Worm (Caenorhabditis elegans) whole organism, L1 larva: Measurements from ENCODE around the gene cutl-28.

ENCODE experiments used
- C16A3.4 ChIP-seq: fragments of 150-350 bp; optimal IDR thresholded peaks from 2 replicates; lab custom pipeline; 2014; ENCODE audit warnings: missing biosample characterization, missing genetic modification characterization
- C34B4.2 ChIP-seq: sonication (generic microtip); optimal IDR thresholded peaks from 2 replicates; lab custom pipeline; 2017; ENCODE audit warnings: mild to moderate bottlenecking, missing genetic modification characterization, missing compliant biosample characterization
- F16B12.6 ChIP-seq: fragments of 150-350 bp; optimal IDR thresholded peaks from 2 replicates; lab custom pipeline; 2014; ENCODE audit warnings: missing biosample characterization, missing genetic modification characterization
- Y116A8C.19 ChIP-seq: sonication (generic microtip); optimal IDR thresholded peaks from 2 replicates; lab custom pipeline; 2016; ENCODE audit warnings: missing compliant biosample characterization, missing genetic modification characterization, borderline replicate concordance
- aha-1 ChIP-seq: fragments of 150-350 bp; optimal IDR thresholded peaks from 2 replicates; lab custom pipeline; 2014; ENCODE audit warnings: missing biosample characterization, missing genetic modification characterization
- alr-1 ChIP-seq: fragments of 200-800 bp; sonication (Bioruptor generic); optimal IDR thresholded peaks from 2 replicates; lab custom pipeline; 2018; ENCODE audit warnings: borderline replicate concordance, mild to moderate bottlenecking, missing genetic modification characterization, missing compliant biosample characterization
- blmp-1 ChIP-seq: fragments of 150-350 bp; optimal IDR thresholded peaks from 2 replicates; lab custom pipeline; 2014; ENCODE audit warnings: missing biosample characterization, missing genetic modification characterization
- ceh-63 ChIP-seq: fragments of 200-800 bp; sonication (Bioruptor generic); optimal IDR thresholded peaks from 2 replicates; lab custom pipeline; 2018; ENCODE audit warnings: mild to moderate bottlenecking, missing genetic modification characterization, missing compliant biosample characterization
- ceh-88 ChIP-seq: fragments of 200-800 bp; sonication (Bioruptor generic); IDR thresholded peaks from 2 replicates; pipeline ENCODE4 v1.3.6; 2022; ENCODE audit warnings: missing genetic modification characterization, missing compliant biosample characterization
- ceh-90 ChIP-seq: sonication (generic microtip); optimal IDR thresholded peaks from 2 replicates; lab custom pipeline; 2016; ENCODE audit warnings: missing genetic modification characterization, missing compliant biosample characterization
- ces-1 ChIP-seq: fragments of 150-350 bp; optimal IDR thresholded peaks from 2 replicates; lab custom pipeline; 2014; ENCODE audit warnings: missing biosample characterization, missing genetic modification reagents, missing genetic modification characterization
- dpl-1 ChIP-seq, 3 experiments: fragments of 150-350 bp in 2 of 3; sonication (generic microtip) in 1 of 3; optimal IDR thresholded peaks; 2 replicates each; lab custom pipeline; 2014 to 2017; ENCODE audit warnings: missing biosample characterization in 3 of 3, missing genetic modification characterization in 3 of 3, missing genetic modification reagents in 3 of 3
- efl-1 ChIP-seq, 4 experiments: fragments of 150-350 bp; optimal IDR thresholded peaks in 3 of 4; peaks in 1 of 4; 1 replicate in 1 of 4; 2 replicates in 3 of 4; lab custom pipeline; 2014; ENCODE audit warnings: missing biosample characterization in 2 of 4, missing genetic modification characterization in 2 of 4, missing genetic modification reagents in 2 of 4
- egl-13 ChIP-seq: sonication (generic microtip); optimal IDR thresholded peaks from 2 replicates; lab custom pipeline; 2016; ENCODE audit warnings: missing genotype, missing genetic modification reagents, missing genetic modification characterization, missing compliant biosample characterization
- elt-2 ChIP-seq: sonication (generic microtip); optimal IDR thresholded peaks from 2 replicates; lab custom pipeline; 2016; ENCODE audit warnings: missing genetic modification characterization, mild to moderate bottlenecking, inconsistent platforms, missing compliant biosample characterization, missing genetic modification reagents
- elt-3 ChIP-seq, 6 experiments: fragments of 150-350 bp in 1 of 6; sonication (generic microtip); optimal IDR thresholded peaks; 2 replicates each; lab custom pipeline; 2017 to 2018; ENCODE audit warnings: missing biosample characterization in 6 of 6, missing genetic modification characterization in 6 of 6, inconsistent platforms in 1 of 6
- fkh-10 ChIP-seq: sonication (generic microtip); optimal IDR thresholded peaks from 2 replicates; lab custom pipeline; 2017; ENCODE audit warnings: missing biosample characterization, missing genetic modification reagents, missing genetic modification characterization
- fkh-4 ChIP-seq: sonication (generic microtip); optimal IDR thresholded peaks from 2 replicates; lab custom pipeline; 2016; ENCODE audit warnings: missing compliant biosample characterization, missing genetic modification characterization, borderline replicate concordance
- fkh-8 ChIP-seq: sonication (generic microtip); optimal IDR thresholded peaks from 2 replicates; lab custom pipeline; 2016; ENCODE audit warnings: mild to moderate bottlenecking, missing genetic modification characterization, missing compliant biosample characterization
- grh-1 ChIP-seq: fragments of 200-800 bp; sonication (Bioruptor generic); IDR thresholded peaks from 2 replicates; pipeline ENCODE4 v1.3.6; 2022; ENCODE audit warnings: missing genetic modification reagents, missing genetic modification characterization, missing compliant biosample characterization
- hpl-2 ChIP-seq: fragments of 150-350 bp; optimal IDR thresholded peaks from 2 replicates; lab custom pipeline; 2014; ENCODE audit warnings: missing biosample characterization, missing genetic modification reagents, missing genetic modification characterization
- irx-1 ChIP-seq: sonication (generic microtip); optimal IDR thresholded peaks from 2 replicates; lab custom pipeline; 2016; ENCODE audit warnings: missing genetic modification characterization, missing compliant biosample characterization
- isw-1 ChIP-seq: fragments of 200-800 bp; sonication (Bioruptor generic); IDR thresholded peaks from 2 replicates; pipeline ENCODE4 v1.3.6; 2022; ENCODE audit warnings: missing genetic modification characterization, missing compliant biosample characterization
- jun-1 ChIP-seq: fragments of 150-350 bp; optimal IDR thresholded peaks from 2 replicates; lab custom pipeline; 2014; ENCODE audit warnings: missing biosample characterization, missing genetic modification reagents, missing genetic modification characterization
- lin-13 ChIP-seq: fragments of 150-350 bp; optimal IDR thresholded peaks from 2 replicates; lab custom pipeline; 2014; ENCODE audit warnings: missing biosample characterization, missing genetic modification reagents, missing genetic modification characterization
- lin-15B ChIP-seq: fragments of 150-350 bp; sonication (generic microtip); optimal IDR thresholded peaks from 3 replicates; lab custom pipeline; 2014; ENCODE audit warnings: missing biosample characterization, missing genetic modification characterization
- lin-35 ChIP-seq, 2 experiments: fragments of 150-350 bp; optimal IDR thresholded peaks; 2 replicates each; lab custom pipeline; 2014; ENCODE audit warnings: missing biosample characterization in 2 of 2, missing genetic modification characterization in 2 of 2, missing genetic modification reagents in 2 of 2
- lin-39 ChIP-seq: fragments of 150-350 bp; optimal IDR thresholded peaks from 2 replicates; lab custom pipeline; 2014; ENCODE audit warnings: missing biosample characterization, missing genetic modification reagents, missing genetic modification characterization
- lir-3 ChIP-seq: sonication (generic microtip); optimal IDR thresholded peaks from 2 replicates; lab custom pipeline; 2016; ENCODE audit warnings: mild to moderate bottlenecking, missing genetic modification characterization, moderate library complexity, missing compliant biosample characterization; ENCODE audit not compliant: poor library complexity
- mef-2 ChIP-seq: fragments of 150-350 bp; optimal IDR thresholded peaks from 2 replicates; lab custom pipeline; 2014; ENCODE audit warnings: missing biosample characterization, missing genetic modification characterization
- mep-1 ChIP-seq: fragments of 150-350 bp; optimal IDR thresholded peaks from 2 replicates; lab custom pipeline; 2014; ENCODE audit warnings: missing biosample characterization, missing genetic modification characterization
- nhr-11 ChIP-seq: fragments of 150-350 bp; optimal IDR thresholded peaks from 2 replicates; lab custom pipeline; 2014; ENCODE audit warnings: missing biosample characterization, missing genetic modification characterization
- nhr-19 ChIP-seq: fragments of 200-800 bp; sonication (Bioruptor generic); conservative IDR thresholded peaks from 2 replicates; pipeline ENCODE4 v1.3.6; 2022; ENCODE audit warnings: missing genetic modification characterization, missing compliant biosample characterization
- nhr-237 ChIP-seq: fragments of 150-350 bp; optimal IDR thresholded peaks from 2 replicates; lab custom pipeline; 2014; ENCODE audit warnings: missing biosample characterization, missing genetic modification characterization
- nhr-47 ChIP-seq: sonication (generic microtip); optimal IDR thresholded peaks from 2 replicates; lab custom pipeline; 2016; ENCODE audit warnings: mild to moderate bottlenecking, missing genetic modification characterization, moderate library complexity, missing compliant biosample characterization
- nhr-71 ChIP-seq: sonication (generic microtip); optimal IDR thresholded peaks from 2 replicates; lab custom pipeline; 2016; ENCODE audit warnings: mild to moderate bottlenecking, missing genetic modification characterization, moderate library complexity, missing compliant biosample characterization
- nhr-84 ChIP-seq: sonication (generic microtip); optimal IDR thresholded peaks from 2 replicates; lab custom pipeline; 2017; ENCODE audit warnings: missing biosample characterization, missing genetic modification characterization
- nhr-85 ChIP-seq: sonication (generic microtip); peaks from one replicate; lab custom pipeline; 2016; ENCODE audit warnings: missing genetic modification characterization, inconsistent platforms, missing compliant biosample characterization
- nhr-90 ChIP-seq: sonication (generic microtip); optimal IDR thresholded peaks from 2 replicates; lab custom pipeline; 2016; ENCODE audit warnings: mild to moderate bottlenecking, missing genetic modification characterization, missing compliant biosample characterization; ENCODE audit not compliant: poor library complexity
- pqm-1 ChIP-seq: sonication (generic microtip); optimal IDR thresholded peaks from 3 replicates; lab custom pipeline; 2017; ENCODE audit warnings: missing biosample characterization, missing genetic modification characterization
- skn-1 ChIP-seq: fragments of 150-350 bp; optimal IDR thresholded peaks from 2 replicates; lab custom pipeline; 2014; ENCODE audit warnings: missing biosample characterization, missing genetic modification characterization
- sptf-1 ChIP-seq: fragments of 150-350 bp; optimal IDR thresholded peaks from 2 replicates; lab custom pipeline; 2014; ENCODE audit warnings: missing biosample characterization, missing genetic modification characterization
- tbx-2 ChIP-seq: sonication (generic microtip); optimal IDR thresholded peaks from 2 replicates; lab custom pipeline; 2016; ENCODE audit warnings: missing genetic modification characterization, missing compliant biosample characterization
- tlp-1 ChIP-seq: fragments of 150-350 bp; optimal IDR thresholded peaks from 2 replicates; lab custom pipeline; 2014; ENCODE audit warnings: missing biosample characterization, missing genetic modification characterization
- unc-30 ChIP-seq: sonication (generic microtip); optimal IDR thresholded peaks from 2 replicates; lab custom pipeline; 2017; ENCODE audit warnings: missing biosample characterization, missing genetic modification characterization
- unc-62 ChIP-seq: fragments of 150-350 bp; optimal IDR thresholded peaks from 2 replicates; lab custom pipeline; 2014; ENCODE audit warnings: missing biosample characterization, missing genetic modification reagents, missing genetic modification characterization
- vab-15 ChIP-seq: sonication (generic microtip); optimal IDR thresholded peaks from 2 replicates; lab custom pipeline; 2017; ENCODE audit warnings: missing genotype, mild to moderate bottlenecking, missing genetic modification characterization, missing compliant biosample characterization
- xbp-1 ChIP-seq: sonication (generic microtip); optimal IDR thresholded peaks from 2 replicates; lab custom pipeline; 2016; ENCODE audit warnings: missing genetic modification characterization, missing compliant biosample characterization
- zip-4 ChIP-seq: fragments of 200-800 bp; sonication (Bioruptor generic); optimal IDR thresholded peaks from 2 replicates; lab custom pipeline; 2018; ENCODE audit warnings: mild to moderate bottlenecking, missing genetic modification characterization, moderate library complexity, missing compliant biosample characterization
- ztf-4 ChIP-seq: fragments of 150-350 bp; optimal IDR thresholded peaks from 2 replicates; lab custom pipeline; 2014; ENCODE audit warnings: missing biosample characterization, missing genetic modification characterization

Gene cutl-28

DNA sequence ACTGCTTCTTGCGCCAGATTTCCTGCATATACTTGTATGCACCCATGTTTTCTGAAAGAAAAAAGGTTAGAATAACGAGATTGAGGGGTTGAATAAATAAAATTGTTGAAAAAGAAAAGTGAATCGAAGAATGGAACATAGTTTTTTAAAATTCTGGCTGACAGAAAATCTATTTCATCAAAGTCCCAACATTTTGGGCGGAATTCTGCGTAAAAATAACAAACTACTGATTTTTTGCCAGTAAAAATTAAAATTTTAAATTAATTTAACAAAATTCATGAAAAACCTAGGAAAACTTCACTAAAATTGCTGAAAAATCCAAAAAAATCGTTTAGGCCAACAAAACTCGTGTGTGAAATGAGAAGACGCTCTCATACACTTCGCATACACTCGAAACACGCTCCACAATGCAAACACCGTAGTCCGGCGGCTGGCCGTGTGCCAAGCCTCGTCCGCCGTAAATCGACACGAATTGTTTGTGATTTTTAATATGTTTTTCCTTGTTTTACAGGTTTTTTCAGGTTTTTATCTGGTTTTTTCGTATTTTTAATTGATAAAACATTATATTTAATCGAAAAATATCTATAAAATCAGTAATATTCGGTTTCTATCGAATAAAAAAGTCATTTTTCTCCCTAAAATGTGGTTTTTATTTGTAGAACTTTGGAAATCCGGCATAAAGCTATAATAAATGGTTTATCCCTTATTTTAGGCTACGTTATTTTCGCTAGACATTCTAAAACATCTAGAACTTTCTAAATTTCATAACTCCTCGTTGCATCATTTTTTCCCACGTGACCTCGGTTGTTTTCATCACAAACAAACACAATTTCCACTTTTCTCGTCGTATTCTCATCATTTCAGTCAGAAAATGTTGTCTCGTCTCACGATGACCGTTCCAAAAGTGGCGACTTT lies 29.5 kb upstream of the cutl-28 start, which contains the start of the genes rpl-15 and K11H12.8:
Gene rpl-15 (minus strand): TSS at position 51 of the 915 bp plus-strand sequence.
Gene K11H12.8 (plus strand): TSS at position 865 of the 915 bp plus-strand sequence.
- TF ChIP-seq fkh-10 (peak; percentile 99), lin-15B (peak; percentile 98), lin-35 (GFP tag; optimal IDR thresholded peaks at IDR 0.05; lab: Kevin White, UChicago) (peak; percentile 95 to 97), zip-4 (GFP tag; lab: Kevin White, UChicago) (peak; percentile 97), blmp-1 (peak; percentile 92), nhr-85 (tag; lab: Kevin White, UChicago) (peak; percentile 100), skn-1 (peak; percentile 97), mef-2 (peak; percentile 98), ceh-90 (peak; percentile 80), fkh-4 (peak; percentile 95), lin-13 (GFP tag; lab: Kevin White, UChicago) (peak; percentile 100), F16B12.6 (tag; lab: Kevin White, UChicago) (peak; percentile 78), nhr-71 (tag; lab: Kevin White, UChicago) (peak; percentile 100), nhr-237 (tag; lab: Kevin White, UChicago) (peak; percentile 98), Y116A8C.19 (tag; lab: Kevin White, UChicago) (peak; percentile 80), jun-1 (tag; lab: Kevin White, UChicago) (peak; percentile 98), isw-1 (GFP tag; lab: Robert Waterston, UW) (peak; percentile 99), hpl-2 (GFP tag; lab: Kevin White, UChicago) (peak; percentile 96), nhr-84 (tag; lab: Kevin White, UChicago) (peak; percentile 84), nhr-11 (peak; percentile 96), ceh-88 (GFP tag; lab: Robert Waterston, UW) (peak; percentile 100), grh-1 (GFP tag; lab: Robert Waterston, UW) (peak; percentile 98), tlp-1 (tag; lab: Kevin White, UChicago) (no peak), ces-1 (GFP tag; lab: Kevin White, UChicago) (peak; percentile 82), elt-2 (peak; percentile 97), nhr-19 (GFP tag; lab: Robert Waterston, UW) (peak; percentile 100), unc-30 (tag; lab: Kevin White, UChicago) (no peak), sptf-1 (tag; lab: Kevin White, UChicago) (no peak), ztf-4 (tag; lab: Kevin White, UChicago) (peak; percentile 100), dpl-1 (GFP tag; optimal IDR thresholded peaks at IDR 0.05; lab: Kevin White, UChicago) (peak; percentile 93 to 95 (median 94)), C34B4.2 (tag; lab: Kevin White, UChicago) (peak; percentile 89), pqm-1 (peak; percentile 89), nhr-47 (tag; lab: Kevin White, UChicago) (peak; percentile 100), mep-1 (peak; percentile 100), egl-13 (peak; percentile 100), efl-1 (optimal IDR thresholded peaks at IDR 0.05; lab: Kevin White, UChicago) (peak; percentile 97 to 98), efl-1 (GFP tag; optimal IDR thresholded peaks at IDR 0.05 in 1 of 2; lab: Kevin White, UChicago) (peak; percentile 89 to 99), aha-1 (peak; percentile 99), tbx-2 (peak; percentile 100), elt-3 (tag; optimal IDR thresholded peaks at IDR 0.05; lab: Kevin White, UChicago) (peak; percentile 99 to 100 (median 100)), unc-62 (GFP tag; lab: Kevin White, UChicago) (peak; percentile 83), lin-39 (peak; percentile 98), alr-1 (tag; lab: Kevin White, UChicago) (no peak), xbp-1 (tag; lab: Kevin White, UChicago) (peak; percentile 99), ceh-63 (peak; percentile 93), fkh-8 (peak; percentile 100), nhr-90 (tag; lab: Kevin White, UChicago) (peak; percentile 100), lir-3 (peak; percentile 97), C16A3.4 (tag; lab: Kevin White, UChicago) (peak; percentile 100), irx-1 (tag; lab: Kevin White, UChicago) (peak; percentile 99), vab-15 (tag; lab: Kevin White, UChicago) (peak; percentile 99)
